Worm (Caenorhabditis elegans) whole organism, L4/young adult: ENCODE results near the gene nlp-68.

ENCODE experiments used
- W03F9.2 ChIP-seq: fragments of 150-350 bp; optimal IDR thresholded peaks from 2 replicates; lab custom pipeline; 2014; ENCODE audit warnings: missing biosample characterization, missing genetic modification characterization
- him-1 ChIP-seq: sonication (generic microtip); optimal IDR thresholded peaks from 2 replicates; lab custom pipeline; 2016; ENCODE audit warnings: missing genotype, missing genetic modification reagents, missing genetic modification characterization, missing compliant biosample characterization

- TF ChIP-seq W03F9.2 (tag; lab: Kevin White, UChicago) (no peak), him-1 (tag; lab: Kevin White, UChicago) (no peak)
Measured at ce11 chrIII:10525927-10526326, 13.0 kb downstream of the nlp-68 start.
